Worm (Caenorhabditis elegans): Measurements from ENCODE around the gene cdk-11.2.

DNA sequence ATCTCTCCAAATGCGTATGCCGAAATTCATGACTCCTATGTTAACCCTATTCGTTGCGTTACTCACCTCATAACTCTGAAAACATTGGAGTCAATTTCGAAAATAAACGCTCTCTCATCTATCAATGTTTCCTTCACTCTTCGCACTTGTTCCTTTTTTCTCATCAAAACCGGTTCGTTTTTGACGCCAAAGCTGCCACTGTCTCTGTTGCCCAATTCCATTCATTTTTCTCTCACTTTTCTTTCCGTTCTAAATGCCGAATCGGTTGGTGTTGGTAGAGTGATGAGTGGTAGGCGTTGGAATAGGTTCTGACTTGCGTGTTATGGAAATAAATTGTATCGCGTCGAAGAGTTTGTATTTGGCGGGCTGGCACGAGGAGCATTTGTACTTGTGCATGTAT is 26.2 kb downstream of the cdk-11.2 start:
- no peak for TF ChIP-seq flt-1 (GFP tag; IDR thresholded peaks at IDR 0.05)
- TF ChIP-seq cog-1 (tag; optimal IDR thresholded peaks at IDR 0.05) = no peak

All from whole organism, midembryonic.